Fruit fly (Drosophila melanogaster) whole organism, embryonic: Measurements from ENCODE around the gene Appl.

Source experiments
- Atf-2 ChIP-seq: fragments of 200-800 bp; sonication (Bioruptor generic); optimal IDR thresholded peaks from 2 replicates; lab custom pipeline; 2016; ENCODE audit warnings: missing biosample characterization, missing genetic modification characterization
- B-H1 ChIP-seq: fragments of 200-800 bp; sonication (Bioruptor generic); IDR thresholded peaks from 3 replicates; pipeline ENCODE4 v1.3.6; 2022; ENCODE audit warnings: missing biosample characterization, missing genetic modification characterization
- CG10267 ChIP-seq: fragments of 200-800 bp; sonication (Bioruptor generic); optimal IDR thresholded peaks from 2 replicates; lab custom pipeline; 2018; ENCODE audit warnings: missing biosample characterization, mild to moderate bottlenecking, missing genetic modification characterization, moderate library complexity
- CG11696 ChIP-seq: fragments of 200-800 bp; sonication (Bioruptor generic); IDR thresholded peaks from 2 replicates; pipeline ENCODE4 v1.3.6; 2022; ENCODE audit warnings: missing biosample characterization, missing genetic modification characterization
- CG12071 ChIP-seq: fragments of 200-800 bp; sonication (Bioruptor generic); optimal IDR thresholded peaks from 3 replicates; lab custom pipeline; 2018; ENCODE audit warnings: missing biosample characterization, mild to moderate bottlenecking, missing genetic modification characterization
- CG13287 ChIP-seq: fragments of 200-800 bp; sonication (Bioruptor generic); IDR thresholded peaks from 2 replicates; pipeline ENCODE4 v1.3.6; 2022; ENCODE audit warnings: missing biosample characterization, missing genetic modification characterization; ENCODE audit not compliant: partially characterized antibody
- CG15269 ChIP-seq: fragments of 200-800 bp; sonication (Bioruptor generic); optimal IDR thresholded peaks from 2 replicates; lab custom pipeline; 2018; ENCODE audit warnings: missing biosample characterization, mild to moderate bottlenecking, missing genetic modification characterization, moderate library complexity
- CG15696 ChIP-seq: fragments of 200-800 bp; sonication (Bioruptor generic); optimal IDR thresholded peaks from 2 replicates; lab custom pipeline; 2019; ENCODE audit warnings: missing biosample characterization, mild to moderate bottlenecking, missing genetic modification characterization, moderate library complexity
- CG1602 ChIP-seq: fragments of 200-800 bp; sonication (Bioruptor generic); optimal IDR thresholded peaks from 3 replicates; lab custom pipeline; 2016; ENCODE audit warnings: missing biosample characterization, missing genetic modification characterization
- CG17568 ChIP-seq: fragments of 200-800 bp; sonication (Bioruptor generic); optimal IDR thresholded peaks from 2 replicates; lab custom pipeline; 2018; ENCODE audit warnings: missing biosample characterization, mild to moderate bottlenecking, missing genetic modification characterization, moderate library complexity
- CG30020 ChIP-seq: fragments of 200-800 bp; optimal IDR thresholded peaks from 2 replicates; lab custom pipeline; 2019; ENCODE audit warnings: missing biosample characterization, mild to moderate bottlenecking, missing genetic modification characterization, moderate library complexity
- CG31441 ChIP-seq: fragments of 200-800 bp; sonication (Bioruptor generic); IDR thresholded peaks from 2 replicates; pipeline ENCODE4 v1.3.6; 2022; ENCODE audit warnings: missing biosample characterization, missing genetic modification characterization
- CG34422 ChIP-seq: fragments of 200-800 bp; sonication (Bioruptor generic); IDR thresholded peaks from 3 replicates; pipeline ENCODE4 v1.3.6; 2022; ENCODE audit warnings: missing biosample characterization, missing genetic modification characterization
- CG3726 ChIP-seq: fragments of 200-800 bp; sonication (Bioruptor generic); IDR thresholded peaks from 3 replicates; pipeline ENCODE4, ENCODE4 v1.3.6; 2022; ENCODE audit warnings: missing biosample characterization, missing genetic modification characterization
- CG3847 ChIP-seq: fragments of 200-800 bp; sonication (Bioruptor generic); IDR thresholded peaks from 2 replicates; pipeline ENCODE4 v1.3.6; 2022; ENCODE audit warnings: missing biosample characterization, missing genetic modification characterization
- CG43689 ChIP-seq: fragments of 200-800 bp; sonication (Bioruptor generic); IDR thresholded peaks from 2 replicates; pipeline ENCODE4 v1.3.6; 2022; ENCODE audit warnings: missing biosample characterization, missing genetic modification characterization
- CG9215 ChIP-seq: fragments of 200-800 bp; sonication (Bioruptor generic); IDR thresholded peaks from 2 replicates; pipeline ENCODE4 v1.3.6; 2022; ENCODE audit warnings: missing biosample characterization, missing genetic modification characterization
- CG9437 ChIP-seq: fragments of 200-800 bp; sonication (Bioruptor generic); optimal IDR thresholded peaks from 2 replicates; lab custom pipeline; 2018; ENCODE audit warnings: missing biosample characterization, mild to moderate bottlenecking, missing genetic modification characterization
- CG9797 ChIP-seq: fragments of 200-800 bp; sonication (Bioruptor generic); optimal IDR thresholded peaks from 3 replicates; lab custom pipeline; 2018; ENCODE audit warnings: missing biosample characterization, mild to moderate bottlenecking, missing genetic modification characterization
- CTCF ChIP-seq: fragments of 200-800 bp; sonication (Bioruptor generic); optimal IDR thresholded peaks from 2 replicates; lab custom pipeline; 2017; ENCODE audit warnings: missing biosample characterization, mild to moderate bottlenecking, missing genetic modification characterization, moderate library complexity
- Chrac-16 ChIP-seq: fragments of 200-800 bp; sonication (Bioruptor generic); optimal IDR thresholded peaks from 3 replicates; lab custom pipeline; 2016; ENCODE audit warnings: missing biosample characterization, missing genetic modification characterization
- D19A ChIP-seq: fragments of 200-800 bp; optimal IDR thresholded peaks from 3 replicates; lab custom pipeline; 2019; ENCODE audit warnings: missing biosample characterization, mild to moderate bottlenecking, missing genetic modification characterization, moderate library complexity
- Dbx ChIP-seq: fragments of 200-800 bp; sonication (Bioruptor generic); IDR thresholded peaks from 3 replicates; pipeline ENCODE4 v1.3.6; 2022; ENCODE audit warnings: missing biosample characterization, missing genetic modification characterization
- Drgx ChIP-seq: fragments of 200-800 bp; sonication (Bioruptor generic); IDR thresholded peaks from 2 replicates; pipeline ENCODE4 v1.3.6; 2022; ENCODE audit warnings: missing biosample characterization, missing genetic modification characterization
- Gsc ChIP-seq: fragments of 200-800 bp; sonication (Bioruptor generic); IDR thresholded peaks from 2 replicates; pipeline ENCODE4 v1.3.6; 2022; ENCODE audit warnings: missing biosample characterization, missing genetic modification characterization
- NK7.1 ChIP-seq: fragments of 200-800 bp; sonication (Bioruptor generic); optimal IDR thresholded peaks from 3 replicates; lab custom pipeline; 2016; ENCODE audit warnings: missing biosample characterization, missing genetic modification characterization
- Nf-YC ChIP-seq: fragments of 200-800 bp; optimal IDR thresholded peaks from 3 replicates; lab custom pipeline; 2019; ENCODE audit warnings: missing biosample characterization, mild to moderate bottlenecking, missing genetic modification characterization, moderate library complexity
- NfI ChIP-seq: fragments of 200-800 bp; sonication (Bioruptor generic); optimal IDR thresholded peaks from 3 replicates; lab custom pipeline; 2018; ENCODE audit warnings: missing biosample characterization, mild to moderate bottlenecking, missing genetic modification characterization, moderate library complexity
- Rx ChIP-seq: fragments of 200-800 bp; sonication (Bioruptor generic); IDR thresholded peaks from 2 replicates; pipeline ENCODE4 v1.3.6; 2022; ENCODE audit warnings: missing biosample characterization, missing genetic modification characterization
- Ssrp ChIP-seq: fragments of 200-800 bp; sonication (Bioruptor generic); optimal IDR thresholded peaks from 2 replicates; lab custom pipeline; 2018; ENCODE audit warnings: missing biosample characterization, mild to moderate bottlenecking, missing genetic modification characterization, moderate library complexity
- Tbp ChIP-seq: fragments of >200 bp; optimal IDR thresholded peaks from 2 replicates; lab custom pipeline; 2018; ENCODE audit warnings: missing biosample characterization, missing genetic modification characterization
- ara ChIP-seq: fragments of 200-800 bp; sonication (Bioruptor generic); IDR thresholded peaks from 2 replicates; pipeline ENCODE4 v1.3.6; 2022; ENCODE audit warnings: missing biosample characterization, missing genetic modification characterization
- ase ChIP-seq: fragments of 200-800 bp; sonication (Bioruptor generic); IDR thresholded peaks from 3 replicates; pipeline ENCODE4 v1.3.6; 2022; ENCODE audit warnings: missing biosample characterization, missing genetic modification characterization
- cad ChIP-seq: fragments of >200 bp; optimal IDR thresholded peaks from 2 replicates; lab custom pipeline; 2017; ENCODE audit warnings: missing biosample characterization, missing genetic modification characterization
- fd96Cb ChIP-seq: fragments of 200-800 bp; sonication (Bioruptor generic); optimal IDR thresholded peaks from 2 replicates; lab custom pipeline; 2018; ENCODE audit warnings: missing biosample characterization, mild to moderate bottlenecking, missing genetic modification characterization, moderate library complexity
- ftz-f1 ChIP-seq: fragments of 200-800 bp; sonication (Bioruptor generic); optimal IDR thresholded peaks from 2 replicates; lab custom pipeline; 2016; ENCODE audit warnings: missing biosample characterization, missing genetic modification characterization
- gro ChIP-seq: fragments of 200-800 bp; sonication (Bioruptor generic); optimal IDR thresholded peaks from 2 replicates; lab custom pipeline; 2016; ENCODE audit warnings: missing biosample characterization, missing genetic modification characterization
- inv ChIP-seq: fragments of 200-800 bp; sonication (Bioruptor generic); IDR thresholded peaks from 2 replicates; pipeline ENCODE4 v1.3.6; 2022; ENCODE audit warnings: missing biosample characterization, missing genetic modification characterization; ENCODE audit not compliant: partially characterized antibody
- kay ChIP-seq: fragments of 200-800 bp; sonication (Bioruptor generic); optimal IDR thresholded peaks from 2 replicates; lab custom pipeline; 2016; ENCODE audit warnings: missing biosample characterization, missing genetic modification characterization
- lbe ChIP-seq: fragments of 200-800 bp; sonication (Bioruptor generic); optimal IDR thresholded peaks from 2 replicates; lab custom pipeline; 2016; ENCODE audit warnings: missing biosample characterization, mild to moderate bottlenecking, missing genetic modification characterization
- lilli ChIP-seq: fragments of 200-800 bp; sonication (Bioruptor generic); optimal IDR thresholded peaks from 3 replicates; lab custom pipeline; 2016; ENCODE audit warnings: missing biosample characterization, missing genetic modification characterization
- nerfin-2 ChIP-seq: fragments of 200-800 bp; sonication (Bioruptor generic); IDR thresholded peaks from 2 replicates; pipeline ENCODE4 v1.3.6; 2022; ENCODE audit warnings: missing biosample characterization, missing genetic modification characterization; ENCODE audit not compliant: partially characterized antibody
- oc ChIP-seq: fragments of 200-800 bp; sonication (Bioruptor generic); optimal IDR thresholded peaks from 2 replicates; lab custom pipeline; 2018; ENCODE audit warnings: missing biosample characterization, mild to moderate bottlenecking, missing genetic modification characterization, moderate library complexity
- odd ChIP-seq: fragments of 200-800 bp; sonication (Bioruptor generic); optimal IDR thresholded peaks from 2 replicates; lab custom pipeline; 2017; ENCODE audit warnings: missing biosample characterization, mild to moderate bottlenecking, missing genetic modification characterization
- org-1 ChIP-seq: fragments of 200-800 bp; sonication (Bioruptor generic); optimal IDR thresholded peaks from 2 replicates; lab custom pipeline; 2017; ENCODE audit warnings: missing biosample characterization, missing genetic modification characterization
- pan ChIP-seq, 4 experiments: fragments of >200 bp in 3 of 4; fragments of 200-800 bp in 1 of 4; sonication (Bioruptor generic) in 1 of 4; optimal IDR thresholded peaks in 3 of 4; IDR thresholded peaks in 1 of 4; 2 replicates each; pipeline versions ENCODE4 v1.3.6 to Lab custom; 2017 to 2022; ENCODE audit warnings: missing biosample characterization in 2 of 4, missing genetic modification characterization in 2 of 4, mixed read lengths in 1 of 4
- tna ChIP-seq: fragments of 200-800 bp; sonication (Bioruptor generic); IDR thresholded peaks from 2 replicates; pipeline ENCODE4 v1.3.6; 2022; ENCODE audit warnings: missing biosample characterization, missing genetic modification characterization; ENCODE audit not compliant: partially characterized antibody
- vvl ChIP-seq: fragments of 200-800 bp; sonication (Bioruptor generic); IDR thresholded peaks from 2 replicates; pipeline ENCODE4 v1.3.6; 2022; ENCODE audit warnings: missing biosample characterization, missing genetic modification characterization
- wdn ChIP-seq: fragments of 200-800 bp; sonication (Bioruptor generic); IDR thresholded peaks from 2 replicates; pipeline ENCODE4 v1.3.6; 2022; ENCODE audit warnings: missing biosample characterization, missing genetic modification characterization
- zfh2 ChIP-seq: fragments of 200-800 bp; sonication (Bioruptor generic); optimal IDR thresholded peaks from 2 replicates; lab custom pipeline; 2016; ENCODE audit warnings: missing biosample characterization, missing genetic modification characterization

Appl gene

dm6 chrX:522357-523043 lies 7.8 kb upstream of the Appl start (continued):
- TF ChIP-seq fd96Cb (tag; lab: Kevin White, UChicago) (peak; percentile 51), Tbp (no peak), lbe (GFP tag; lab: Kevin White, UChicago) (peak; percentile 78), ara (GFP tag; lab: Robert Waterston, UW) (peak; percentile 80), Rx (GFP tag; lab: Robert Waterston, UW) (peak; percentile 71), CG9797 (no peak), CG3847 (peak; percentile 87), nerfin-2 (no peak), D19A (peak; percentile 13), Gsc (no peak), Drgx (peak; percentile 81), CG9215 (GFP tag; lab: Robert Waterston, UW) (peak; percentile 69; the same call in 1 of the 2 replicates), CG10267 (tag; lab: Kevin White, UChicago) (peak; percentile 44), inv (GFP tag; lab: Robert Waterston, UW) (no peak), ase (GFP tag; lab: Robert Waterston, UW) (peak; percentile 76; the same call in 2 of the 3 replicates), ftz-f1 (GFP tag; lab: Kevin White, UChicago) (peak; percentile 70), B-H1 (peak; percentile 62; the same call in 2 of the 3 replicates), CG3726 (GFP tag; lab: Robert Waterston, UW) (no peak), oc (tag; lab: Kevin White, UChicago) (peak; percentile 69), CG15696 (tag; lab: Kevin White, UChicago) (peak; percentile 68), zfh2 (GFP tag; lab: Kevin White, UChicago) (peak; percentile 94), CG30020 (tag; lab: Kevin White, UChicago) (no peak), CG34422 (peak; percentile 84), CG43689 (peak; percentile 79), CG31441 (GFP tag; lab: Robert Waterston, UW) (peak; percentile 30; the same call in 1 of the 2 replicates), tna (0 out of 2 replicates have a peak, but pooled peaks have one; percentile 43), odd (peak; percentile 58), Ssrp (peak; percentile 26), lilli (GFP tag; lab: Kevin White, UChicago) (peak; percentile 92), CG13287 (no peak; the same call in 1 of the 2 replicates), CG11696 (GFP tag; lab: Robert Waterston, UW) (peak; percentile 63), org-1 (GFP tag; lab: Kevin White, UChicago) (peak; percentile 79), Chrac-16 (GFP tag; lab: Kevin White, UChicago) (peak; percentile 82), kay (peak; percentile 66), NfI (GFP tag; lab: Kevin White, UChicago) (peak; percentile 88), Dbx (GFP tag; lab: Robert Waterston, UW) (peak; percentile 92), CG1602 (peak; percentile 52), CG12071 (peak; percentile 88), gro (peak; percentile 93), Atf-2 (GFP tag; lab: Kevin White, UChicago) (peak; percentile 81), pan (optimal IDR thresholded peaks at IDR 0.05; lab: Kevin White, UChicago) (no peak), pan (GFP tag; optimal IDR thresholded peaks at IDR 0.05 in 1 of 2, IDR thresholded peaks at IDR 0.05 in 1 of 2) (peak in 1 of 2 experiments; percentile 89), cad (peak; percentile 53), wdn (GFP tag; lab: Robert Waterston, UW) (peak; percentile 78), CG9437 (GFP tag; lab: Kevin White, UChicago) (no peak), CG17568 (GFP tag; lab: Kevin White, UChicago) (peak; percentile 65), Nf-YC (tag; lab: Kevin White, UChicago) (peak; percentile 76), CG15269 (tag; lab: Kevin White, UChicago) (peak; percentile 87), CTCF (GFP tag; lab: Kevin White, UChicago) (no peak), NK7.1 (GFP tag; lab: Kevin White, UChicago) (peak; percentile 47), vvl (GFP tag; lab: Robert Waterston, UW) (peak; percentile 94)
